Worm (Caenorhabditis elegans) whole organism, midembryonic: ENCODE data around the gene rog-1.

Source experiments
- cog-1 ChIP-seq: sonication (generic microtip); optimal IDR thresholded peaks from 2 replicates; lab custom pipeline; 2016; ENCODE audit warnings: missing genetic modification characterization, missing compliant biosample characterization
- flt-1 ChIP-seq: fragments of 200-800 bp; sonication (Bioruptor generic); IDR thresholded peaks from 2 replicates; pipeline ENCODE4 v1.3.6; 2022; ENCODE audit warnings: missing genetic modification characterization, missing compliant biosample characterization
- klf-2 ChIP-seq: fragments of 200-800 bp; sonication (Bioruptor generic); conservative IDR thresholded peaks from 2 replicates; pipeline ENCODE4 v1.3.6; 2022; ENCODE audit warnings: missing genetic modification reagents, missing genetic modification characterization, missing compliant biosample characterization
- ref-1 ChIP-seq: fragments of 200-800 bp; sonication (Bioruptor generic); conservative IDR thresholded peaks from 2 replicates; pipeline ENCODE4 v1.3.6; 2022; ENCODE audit warnings: missing genetic modification reagents, missing genetic modification characterization, missing compliant biosample characterization
- ztf-29 ChIP-seq: fragments of 200-800 bp; sonication (Bioruptor generic); IDR thresholded peaks from 2 replicates; pipeline ENCODE4 v1.3.6; 2022; ENCODE audit warnings: missing genetic modification reagents, missing genetic modification characterization, missing compliant biosample characterization

DNA sequence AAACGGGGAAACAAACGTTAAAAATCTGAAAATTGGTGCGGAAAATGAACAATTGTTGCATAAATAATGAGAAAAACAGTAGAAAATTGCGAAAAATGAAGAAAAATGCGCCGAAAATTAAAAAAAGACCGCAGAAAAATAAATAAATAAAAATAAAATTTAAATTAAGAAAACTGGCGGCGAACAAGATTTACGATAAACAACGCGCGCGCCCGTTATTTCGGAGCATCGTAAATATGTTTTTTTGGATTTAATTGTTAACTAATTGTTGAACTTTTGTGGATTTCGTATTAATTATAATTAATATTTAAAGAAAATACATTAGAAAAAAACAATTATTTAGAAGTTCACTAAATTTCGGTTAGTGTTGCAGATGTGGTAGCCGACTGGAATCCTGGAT lies 2.0 kb upstream of the rog-1 start:
- TF ChIP-seq flt-1 (GFP tag; lab: Robert Waterston, UW) = no peak
- TF ChIP-seq ztf-29 (GFP tag; lab: Robert Waterston, UW) = no peak
- TF ChIP-seq cog-1 (tag; lab: Kevin White, UChicago) = no peak
- TF ChIP-seq ref-1 (GFP tag; lab: Robert Waterston, UW) = no peak
- TF ChIP-seq klf-2 = no peak
